Fruit fly (Drosophila melanogaster): ENCODE measurements around the gene ems.

- no peak for TF ChIP-seq Myc (optimal IDR thresholded peaks at IDR 0.05)
- TF ChIP-seq ttk (optimal IDR thresholded peaks at IDR 0.05) = no peak
- no peak for TF ChIP-seq psq (optimal IDR thresholded peaks at IDR 0.05)
- TF ChIP-seq h (optimal IDR thresholded peaks at IDR 0.05) = no peak
Observed at dm6 chr3R:13875438-13875861, 26.2 kb upstream of the ems start.

All from Kc167 (cell line).